Fruit fly (Drosophila melanogaster) whole organism: ENCODE data around the gene CG3841.

ENCODE experiments used
- CG8478 ChIP-seq: fragments of >200 bp; optimal IDR thresholded peaks from 2 replicates; lab custom pipeline; 2018; ENCODE audit warnings: inconsistent platforms
- Dll ChIP-seq: fragments of >200 bp; optimal IDR thresholded peaks from 2 replicates; lab custom pipeline; 2017
- pan ChIP-seq: fragments of >200 bp; optimal IDR thresholded peaks from 2 replicates; lab custom pipeline; 2017

DNA sequence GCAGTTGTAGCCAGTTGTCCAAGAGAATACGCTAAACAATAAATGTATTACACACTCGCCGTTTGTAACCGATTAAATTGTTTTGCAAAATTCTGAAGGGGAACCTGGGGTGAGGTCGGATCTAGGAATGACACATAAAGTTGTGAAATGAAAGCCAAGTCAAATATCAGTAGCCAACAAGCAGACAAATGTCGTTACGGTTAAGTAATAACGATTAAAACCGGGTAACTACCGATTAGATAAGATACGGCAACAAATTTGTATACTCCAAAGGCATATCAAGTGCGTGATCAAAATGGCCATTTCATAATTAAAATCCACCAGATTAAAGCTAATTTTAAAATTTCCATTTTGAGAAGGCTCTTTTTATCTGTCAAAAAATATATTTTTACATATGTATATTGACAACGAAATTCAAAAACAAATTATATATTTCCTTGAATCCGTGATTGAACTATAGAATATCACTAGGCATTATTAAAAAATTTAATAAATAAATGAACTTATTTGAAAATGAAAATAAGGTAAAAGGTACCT is 26.8 kb downstream of the CG3841 start, which contains the start of gene GlcAT-S:
- TF ChIP-seq CG8478 (lab: Kevin White, UChicago) (no peak), Dll (lab: Kevin White, UChicago) (no peak), pan (lab: Kevin White, UChicago) (no peak)
